Worm (Caenorhabditis elegans): ENCODE measurements around the gene srh-63.
"Not testable (repeated sequence)": the region's sequence is repeated elsewhere in the genome, so short reads cannot be mapped to it uniquely, and the experiment has no call there.

- TF ChIP-seq sptf-1 (tag; optimal IDR thresholded peaks at IDR 0.05); mab-9 (GFP tag; IDR thresholded peaks at IDR 0.05); unc-62 (GFP tag; optimal IDR thresholded peaks at IDR 0.05); dpl-1 (GFP tag; optimal IDR thresholded peaks at IDR 0.05); blmp-1 (tag; optimal IDR thresholded peaks at IDR 0.05): not testable (repeated sequence)
Observed at ce11 chrIV:14525272-14526162, 1.8 kb downstream of the srh-63 start.
